Fruit fly (Drosophila melanogaster): ENCODE measurements around the gene comm3.

Gene comm3

dm6 chr3L:15675111-15675510 lies 27.5 kb upstream of the comm3 start (continued):
- TF ChIP-seq prd (optimal IDR thresholded peaks at IDR 0.05) = no peak
- peak; percentile 76; the same call in 2 of the 3 replicates for TF ChIP-seq prd (GFP tag; IDR thresholded peaks at IDR 0.05)
- TF ChIP-seq CG8388 (GFP tag; optimal IDR thresholded peaks at IDR 0.05) = peak; percentile 79
- TF ChIP-seq Lim3 (GFP tag; IDR thresholded peaks at IDR 0.05) = no peak
- TF ChIP-seq trh (GFP tag; optimal IDR thresholded peaks at IDR 0.05) = no peak
- peak; percentile 31 for TF ChIP-seq salm (tag; optimal IDR thresholded peaks at IDR 0.05)
- peak; percentile 50 for TF ChIP-seq jing (GFP tag; optimal IDR thresholded peaks at IDR 0.05)
- peak; percentile 41 for TF ChIP-seq Mad (GFP tag; optimal IDR thresholded peaks at IDR 0.05)
- TF ChIP-seq CG15514 (GFP tag; optimal IDR thresholded peaks at IDR 0.05) = no peak
- TF ChIP-seq Bgb (GFP tag; IDR thresholded peaks at IDR 0.05; ENCODE audit: partially characterized antibody) = no peak
- TF ChIP-seq Side (GFP tag; optimal IDR thresholded peaks at IDR 0.05) = peak; percentile 45
- TF ChIP-seq sens (GFP tag) = peak; percentile 99
- no peak for TF ChIP-seq BtbVII (GFP tag; optimal IDR thresholded peaks at IDR 0.05)
- TF ChIP-seq D19A (tag; optimal IDR thresholded peaks at IDR 0.05) = peak; percentile 79
- peak; percentile 79 for TF ChIP-seq CG17328 (GFP tag; IDR thresholded peaks at IDR 0.05)
- peak; percentile 78 for TF ChIP-seq az2 (GFP tag; optimal IDR thresholded peaks at IDR 0.05)
- TF ChIP-seq CG8359 (GFP tag; optimal IDR thresholded peaks at IDR 0.05; ENCODE audit: borderline replicate concordance) = peak; percentile 59
- no peak for TF ChIP-seq CG6854 (GFP tag; optimal IDR thresholded peaks at IDR 0.05)
- TF ChIP-seq ap (GFP tag; IDR thresholded peaks at IDR 0.05) = no peak
- no peak for TF ChIP-seq Adf1 (GFP tag; IDR thresholded peaks at IDR 0.05)
- peak; percentile 7 for TF ChIP-seq CG9437 (GFP tag; optimal IDR thresholded peaks at IDR 0.05)
- 0 out of 2 replicates have a peak, but pooled peaks have one; percentile 39 for TF ChIP-seq CG4360 (GFP tag; IDR thresholded peaks at IDR 0.05)
- TF ChIP-seq Myb (GFP tag; optimal IDR thresholded peaks at IDR 0.05) = no peak
- TF ChIP-seq Dbx (GFP tag; IDR thresholded peaks at IDR 0.05) = no peak
- no peak for TF ChIP-seq sc (optimal IDR thresholded peaks at IDR 0.05)
- peak; percentile 83 for TF ChIP-seq sc (GFP tag; optimal IDR thresholded peaks at IDR 0.05)
- peak; percentile 54 for TF ChIP-seq Atf-2 (GFP tag; optimal IDR thresholded peaks at IDR 0.05)
- no peak for TF ChIP-seq CG31224 (GFP tag; IDR thresholded peaks at IDR 0.05)
- no peak for TF ChIP-seq CG2889 (GFP tag; IDR thresholded peaks at IDR 0.05)
- TF ChIP-seq rib (GFP tag; IDR thresholded peaks at IDR 0.05) = no peak
- TF ChIP-seq MTF-1 (GFP tag; optimal IDR thresholded peaks at IDR 0.05; ENCODE audit: borderline replicate concordance) = peak; percentile 29
- TF ChIP-seq CG2678 (tag; optimal IDR thresholded peaks at IDR 0.05) = peak; percentile 68
- TF ChIP-seq CG9215 (GFP tag; IDR thresholded peaks at IDR 0.05) = 0 out of 2 replicates have a peak, but pooled peaks have one; percentile 13
- TF ChIP-seq CG7357 (GFP tag; IDR thresholded peaks at IDR 0.05) = peak; percentile 36; the same call in 1 of the 3 replicates
- peak; percentile 25 for TF ChIP-seq CG12659 (GFP tag; optimal IDR thresholded peaks at IDR 0.05)
- TF ChIP-seq CG2712 (tag; optimal IDR thresholded peaks at IDR 0.05) = peak; percentile 92
- no peak for TF ChIP-seq CG1647 (GFP tag; optimal IDR thresholded peaks at IDR 0.05)
- TF ChIP-seq CG13775 (GFP tag; optimal IDR thresholded peaks at IDR 0.05) = peak; percentile 66
- TF ChIP-seq CG10366 (GFP tag; IDR thresholded peaks at IDR 0.05) = peak; percentile 32; the same call in 1 of the 2 replicates
- peak; percentile 86 for TF ChIP-seq trem (tag; optimal IDR thresholded peaks at IDR 0.05)
- peak; percentile 39 for TF ChIP-seq tap (tag; optimal IDR thresholded peaks at IDR 0.05)
- no peak for TF ChIP-seq maf-S (GFP tag; optimal IDR thresholded peaks at IDR 0.05)
- no peak for TF ChIP-seq Dip3 (GFP tag; optimal IDR thresholded peaks at IDR 0.05)
- TF ChIP-seq Sin3A (optimal IDR thresholded peaks at IDR 0.05) = no peak
- no peak for TF ChIP-seq BEAF-32 (GFP tag; optimal IDR thresholded peaks at IDR 0.05)
- no peak for TF ChIP-seq ken (GFP tag; IDR thresholded peaks at IDR 0.05)
- TF ChIP-seq danr (GFP tag; IDR thresholded peaks at IDR 0.05) = no peak
- peak; percentile 60 for TF ChIP-seq CG11504 (tag; optimal IDR thresholded peaks at IDR 0.05)
- no peak for TF ChIP-seq pita (GFP tag; optimal IDR thresholded peaks at IDR 0.05)
- TF ChIP-seq zfh2 (GFP tag; optimal IDR thresholded peaks at IDR 0.05) = no peak
- TF ChIP-seq yki (optimal IDR thresholded peaks at IDR 0.05) = no peak
- TF ChIP-seq vvl (GFP tag; IDR thresholded peaks at IDR 0.05) = peak; percentile 84
- TF ChIP-seq Dip2 (GFP tag; IDR thresholded peaks at IDR 0.05) = no peak
